Fruit fly (Drosophila melanogaster) whole organism, embryonic: ENCODE results near the gene Rad60.

Source experiments
- Abd-B ChIP-seq: fragments of 200-800 bp; sonication (Bioruptor generic); optimal IDR thresholded peaks from 2 replicates; lab custom pipeline; 2018; ENCODE audit warnings: missing biosample characterization, mild to moderate bottlenecking, missing genetic modification characterization, moderate library complexity
- Antp ChIP-seq: fragments of 200-800 bp; sonication (Bioruptor generic); optimal IDR thresholded peaks from 3 replicates; lab custom pipeline; 2016; ENCODE audit warnings: missing biosample characterization, missing genetic modification characterization
- Atf3 ChIP-seq: fragments of 200-800 bp; sonication (Bioruptor generic); optimal IDR thresholded peaks from 3 replicates; lab custom pipeline; 2016; ENCODE audit warnings: missing biosample characterization, missing genetic modification characterization
- Bteb2 ChIP-seq: fragments of 200-800 bp; sonication (Bioruptor generic); optimal IDR thresholded peaks from 2 replicates; lab custom pipeline; 2016; ENCODE audit warnings: missing biosample characterization, missing genetic modification characterization
- CG10321 ChIP-seq: fragments of 200-800 bp; sonication (Bioruptor generic); IDR thresholded peaks from 2 replicates; pipeline ENCODE4 v1.3.6; 2022; ENCODE audit warnings: missing biosample characterization, missing genetic modification characterization
- CG11247 ChIP-seq: fragments of 200-800 bp; sonication (Bioruptor generic); IDR thresholded peaks from 2 replicates; pipeline ENCODE4 v1.3.6; 2022; ENCODE audit warnings: missing biosample characterization, missing genetic modification characterization
- CG11504 ChIP-seq: fragments of 200-800 bp; sonication (Bioruptor generic); optimal IDR thresholded peaks from 3 replicates; lab custom pipeline; 2019; ENCODE audit warnings: missing biosample characterization, mild to moderate bottlenecking, missing genetic modification characterization, moderate library complexity
- CG12299 ChIP-seq: fragments of 200-800 bp; sonication (Bioruptor generic); optimal IDR thresholded peaks from 2 replicates; lab custom pipeline; 2018; ENCODE audit warnings: missing biosample characterization, mild to moderate bottlenecking, missing genetic modification characterization
- CG12659 ChIP-seq: fragments of 200-800 bp; sonication (Bioruptor generic); optimal IDR thresholded peaks from 3 replicates; lab custom pipeline; 2017; ENCODE audit warnings: mild to moderate bottlenecking, missing biosample characterization, missing genetic modification reagents, missing genetic modification characterization
- CG13287 ChIP-seq: fragments of 200-800 bp; sonication (Bioruptor generic); IDR thresholded peaks from 2 replicates; pipeline ENCODE4 v1.3.6; 2022; ENCODE audit warnings: missing biosample characterization, missing genetic modification characterization; ENCODE audit not compliant: partially characterized antibody
- CG15269 ChIP-seq: fragments of 200-800 bp; sonication (Bioruptor generic); optimal IDR thresholded peaks from 2 replicates; lab custom pipeline; 2018; ENCODE audit warnings: missing biosample characterization, mild to moderate bottlenecking, missing genetic modification characterization, moderate library complexity
- CG15696 ChIP-seq: fragments of 200-800 bp; sonication (Bioruptor generic); optimal IDR thresholded peaks from 2 replicates; lab custom pipeline; 2019; ENCODE audit warnings: missing biosample characterization, mild to moderate bottlenecking, missing genetic modification characterization, moderate library complexity
- CG18011 ChIP-seq: fragments of 200-800 bp; sonication (Bioruptor generic); optimal IDR thresholded peaks from 2 replicates; lab custom pipeline; 2017; ENCODE audit warnings: missing biosample characterization, missing genetic modification characterization, mild to moderate bottlenecking, moderate library complexity, missing genotype
- CG30020 ChIP-seq: fragments of 200-800 bp; optimal IDR thresholded peaks from 2 replicates; lab custom pipeline; 2019; ENCODE audit warnings: missing biosample characterization, mild to moderate bottlenecking, missing genetic modification characterization, moderate library complexity
- CG31388 ChIP-seq: fragments of 200-800 bp; sonication (Bioruptor generic); optimal IDR thresholded peaks from 2 replicates; lab custom pipeline; 2016; ENCODE audit warnings: missing biosample characterization, missing genetic modification characterization
- CG33557 ChIP-seq: fragments of 200-800 bp; sonication (Bioruptor generic); optimal IDR thresholded peaks from 2 replicates; lab custom pipeline; 2019; ENCODE audit warnings: missing biosample characterization, mild to moderate bottlenecking, missing genetic modification characterization, moderate library complexity
- CG3995 ChIP-seq: fragments of 200-800 bp; sonication (Bioruptor generic); optimal IDR thresholded peaks from 3 replicates; lab custom pipeline; 2016; ENCODE audit warnings: missing biosample characterization, missing genetic modification characterization
- CG4404 ChIP-seq: fragments of 200-800 bp; sonication (Bioruptor generic); IDR thresholded peaks from 2 replicates; pipeline ENCODE4 v1.3.6; 2022; ENCODE audit warnings: missing biosample characterization, missing genetic modification characterization
- CG4820 ChIP-seq: fragments of 200-800 bp; sonication (Bioruptor generic); optimal IDR thresholded peaks from 3 replicates; lab custom pipeline; 2016; ENCODE audit warnings: missing biosample characterization, missing genetic modification characterization
- CG6654 ChIP-seq: fragments of 200-800 bp; sonication (Bioruptor generic); optimal IDR thresholded peaks from 2 replicates; lab custom pipeline; 2017; ENCODE audit warnings: missing biosample characterization, mild to moderate bottlenecking, missing genetic modification characterization
- CG7745 ChIP-seq: fragments of 200-800 bp; sonication (Bioruptor generic); optimal IDR thresholded peaks from 2 replicates; lab custom pipeline; 2018; ENCODE audit warnings: missing biosample characterization, mild to moderate bottlenecking, missing genetic modification characterization, moderate library complexity
- CG9437 ChIP-seq: fragments of 200-800 bp; sonication (Bioruptor generic); optimal IDR thresholded peaks from 2 replicates; lab custom pipeline; 2018; ENCODE audit warnings: missing biosample characterization, mild to moderate bottlenecking, missing genetic modification characterization
- D19B ChIP-seq: fragments of 200-800 bp; sonication (Bioruptor generic); optimal IDR thresholded peaks from 2 replicates; lab custom pipeline; 2017; ENCODE audit warnings: missing biosample characterization, mild to moderate bottlenecking, missing genetic modification characterization
- Deaf1 ChIP-seq: fragments of 200-800 bp; optimal IDR thresholded peaks from 3 replicates; lab custom pipeline; 2019; ENCODE audit warnings: missing biosample characterization, mild to moderate bottlenecking, missing genetic modification characterization, moderate library complexity
- Dip2 ChIP-seq: fragments of 200-800 bp; sonication (Bioruptor generic); IDR thresholded peaks from 2 replicates; pipeline ENCODE4 v1.3.6; 2022; ENCODE audit warnings: missing biosample characterization, missing genetic modification characterization
- Dip3 ChIP-seq: fragments of 200-800 bp; sonication (Bioruptor generic); optimal IDR thresholded peaks from 3 replicates; lab custom pipeline; 2016; ENCODE audit warnings: missing biosample characterization, missing genetic modification characterization
- Dp ChIP-seq: fragments of 200-800 bp; sonication (Bioruptor generic); optimal IDR thresholded peaks from 2 replicates; lab custom pipeline; 2018; ENCODE audit warnings: missing biosample characterization, mild to moderate bottlenecking, missing genetic modification characterization, moderate library complexity
- Elba2 ChIP-seq: fragments of 200-800 bp; sonication (Bioruptor generic); optimal IDR thresholded peaks from 3 replicates; lab custom pipeline; 2016; ENCODE audit warnings: missing biosample characterization, missing genetic modification characterization
- Ets65A ChIP-seq: fragments of 200-800 bp; sonication (Bioruptor generic); peaks from one replicate; lab custom pipeline; 2016; ENCODE audit warnings: missing biosample characterization, missing genetic modification characterization
- HLH3B ChIP-seq: fragments of 200-800 bp; sonication (Bioruptor generic); IDR thresholded peaks from 2 replicates; pipeline ENCODE4 v1.3.6; 2022; ENCODE audit warnings: missing biosample characterization, missing genetic modification characterization
- Hey ChIP-seq: fragments of 200-800 bp; sonication (Bioruptor generic); optimal IDR thresholded peaks from 3 replicates; lab custom pipeline; 2018; ENCODE audit warnings: missing biosample characterization, mild to moderate bottlenecking, missing genetic modification characterization
- Lim3 ChIP-seq: fragments of 200-800 bp; sonication (Bioruptor generic); IDR thresholded peaks from 2 replicates; pipeline ENCODE4 v1.3.6; 2022; ENCODE audit warnings: missing biosample characterization, missing genetic modification characterization
- Nf-YC ChIP-seq: fragments of 200-800 bp; optimal IDR thresholded peaks from 3 replicates; lab custom pipeline; 2019; ENCODE audit warnings: missing biosample characterization, mild to moderate bottlenecking, missing genetic modification characterization, moderate library complexity
- Sox100B ChIP-seq: fragments of 200-800 bp; sonication (Bioruptor generic); optimal IDR thresholded peaks from 3 replicates; lab custom pipeline; 2018; ENCODE audit warnings: missing biosample characterization, mild to moderate bottlenecking, missing genetic modification characterization
- Xbp1 ChIP-seq: fragments of 200-800 bp; sonication (Bioruptor generic); optimal IDR thresholded peaks from 3 replicates; lab custom pipeline; 2016; ENCODE audit warnings: missing biosample characterization, mild to moderate bottlenecking, missing genetic modification characterization
- Xrp1 ChIP-seq: fragments of 200-800 bp; sonication (Bioruptor generic); IDR thresholded peaks from 2 replicates; pipeline ENCODE4 v1.3.6; 2022; ENCODE audit warnings: missing biosample characterization, missing genetic modification characterization
- ac ChIP-seq: fragments of 200-800 bp; sonication (Bioruptor generic); optimal IDR thresholded peaks from 3 replicates; lab custom pipeline; 2017; ENCODE audit warnings: missing biosample characterization, mild to moderate bottlenecking, missing genetic modification characterization
- ato ChIP-seq: fragments of 200-800 bp; sonication (Bioruptor generic); IDR thresholded peaks from 2 replicates; pipeline ENCODE4 v1.3.6; 2022; ENCODE audit warnings: missing biosample characterization, missing genetic modification characterization; ENCODE audit not compliant: partially characterized antibody
- bowl ChIP-seq: fragments of 200-800 bp; sonication (Bioruptor generic); IDR thresholded peaks from 2 replicates; pipeline ENCODE4 v1.3.6; 2022; ENCODE audit warnings: missing biosample characterization, missing genetic modification characterization
- cg ChIP-seq: fragments of 200-800 bp; sonication (Bioruptor generic); optimal IDR thresholded peaks from 3 replicates; lab custom pipeline; 2019; ENCODE audit warnings: missing biosample characterization, mild to moderate bottlenecking, missing genetic modification characterization, moderate library complexity
- dpn ChIP-seq, 2 experiments: fragments of 200-800 bp; sonication (Bioruptor generic); optimal IDR thresholded peaks; 3 replicates each; lab custom pipeline; 2016; ENCODE audit warnings: missing biosample characterization in 2 of 2, missing genetic modification characterization in 2 of 2
- emc ChIP-seq: fragments of 200-800 bp; sonication (Bioruptor generic); optimal IDR thresholded peaks from 2 replicates; lab custom pipeline; 2016; ENCODE audit warnings: missing biosample characterization, missing genetic modification characterization
- eyg ChIP-seq: fragments of 200-800 bp; sonication (Bioruptor generic); optimal IDR thresholded peaks from 3 replicates; lab custom pipeline; 2016; ENCODE audit warnings: missing biosample characterization, missing genetic modification characterization
- fd64A ChIP-seq: fragments of 200-800 bp; sonication (Bioruptor generic); optimal IDR thresholded peaks from 3 replicates; lab custom pipeline; 2018; ENCODE audit warnings: missing biosample characterization, mild to moderate bottlenecking, missing genetic modification characterization
- grn ChIP-seq: fragments of 200-800 bp; sonication (Bioruptor generic); optimal IDR thresholded peaks from 3 replicates; lab custom pipeline; 2017; ENCODE audit warnings: missing biosample characterization, missing genetic modification characterization
- lilli ChIP-seq: fragments of 200-800 bp; sonication (Bioruptor generic); optimal IDR thresholded peaks from 3 replicates; lab custom pipeline; 2016; ENCODE audit warnings: missing biosample characterization, missing genetic modification characterization
- nerfin-1 ChIP-seq: fragments of 200-800 bp; sonication (Bioruptor generic); optimal IDR thresholded peaks from 3 replicates; lab custom pipeline; 2019; ENCODE audit warnings: missing biosample characterization, mild to moderate bottlenecking, missing genetic modification characterization, moderate library complexity
- onecut ChIP-seq: fragments of 200-800 bp; sonication (Bioruptor generic); IDR thresholded peaks from 2 replicates; pipeline ENCODE4 v1.3.6; 2022; ENCODE audit warnings: missing biosample characterization, missing genetic modification characterization
- pum ChIP-seq: fragments of 200-800 bp; sonication (Bioruptor generic); optimal IDR thresholded peaks from 2 replicates; lab custom pipeline; 2016; ENCODE audit warnings: missing biosample characterization, missing genetic modification characterization
- ranshi ChIP-seq: fragments of 200-800 bp; sonication (Bioruptor generic); IDR thresholded peaks from 2 replicates; pipeline ENCODE4 v1.3.6; 2022; ENCODE audit warnings: missing biosample characterization, missing genetic modification characterization
- sens ChIP-seq: fragments of 200-800 bp; sonication (Bioruptor generic); peaks from one replicate; lab custom pipeline; 2016; ENCODE audit warnings: missing biosample characterization, missing genetic modification characterization
- yki ChIP-seq: fragments of >200 bp; optimal IDR thresholded peaks from 3 replicates; lab custom pipeline; 2018

The Rad60 gene

DNA sequence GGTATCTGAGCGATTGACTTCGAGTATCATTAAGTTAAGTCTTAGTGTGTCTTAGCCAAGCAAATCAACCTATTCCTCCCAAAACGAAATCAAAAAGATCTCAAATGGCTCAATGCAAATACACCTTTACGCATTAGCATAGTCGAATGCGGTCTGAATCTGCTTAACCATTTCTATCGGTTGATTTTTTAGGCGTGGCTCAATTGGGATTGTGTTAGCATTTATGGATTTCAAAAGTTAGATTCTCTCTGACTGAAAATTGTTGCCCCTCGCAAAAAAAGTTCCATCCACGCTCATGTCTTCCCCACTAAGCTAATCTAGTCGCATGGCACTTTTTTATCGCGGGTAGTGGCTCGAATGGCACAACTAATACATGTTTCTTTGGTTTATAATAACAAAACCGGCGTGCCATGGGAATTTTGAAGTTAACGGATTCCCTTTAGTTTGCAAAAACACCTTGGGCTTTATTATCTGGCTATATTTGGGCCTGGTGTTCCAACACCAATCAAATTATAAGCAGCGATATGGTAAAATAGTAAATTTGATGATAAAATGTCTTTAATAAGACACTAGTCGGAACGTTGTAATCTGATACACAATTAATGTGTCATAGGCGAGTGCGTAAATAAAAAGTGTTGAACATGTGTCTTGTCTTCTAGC, 22.5 kb downstream of the Rad60 start (continued):
- no peak for TF ChIP-seq Elba2 (GFP tag; lab: Kevin White, UChicago)
- TF ChIP-seq CG10321, result no peak
- no peak for TF ChIP-seq CG12299
- no peak for TF ChIP-seq pum
- TF ChIP-seq Ets65A, result no peak
- TF ChIP-seq cg (GFP tag; lab: Kevin White, UChicago), result no peak
- TF ChIP-seq onecut (GFP tag; lab: Robert Waterston, UW), result no peak
- TF ChIP-seq eyg, result peak; percentile 17
- no peak for TF ChIP-seq Xbp1 (GFP tag; lab: Kevin White, UChicago)
- no peak for TF ChIP-seq Hey (tag; lab: Kevin White, UChicago)
- TF ChIP-seq Abd-B (GFP tag; lab: Kevin White, UChicago), result no peak
- TF ChIP-seq Antp (GFP tag; lab: Kevin White, UChicago), result peak; percentile 16
- no peak for TF ChIP-seq ato (GFP tag; lab: Robert Waterston, UW)
- TF ChIP-seq CG7745 (tag; lab: Kevin White, UChicago), result no peak
- no peak for TF ChIP-seq ac (GFP tag; lab: Kevin White, UChicago)
- TF ChIP-seq Deaf1 (tag; lab: Kevin White, UChicago), result no peak
- TF ChIP-seq lilli (GFP tag; lab: Kevin White, UChicago), result peak; percentile 54
- no peak for TF ChIP-seq Xrp1
- no peak for TF ChIP-seq CG33557 (GFP tag; lab: Kevin White, UChicago)
- TF ChIP-seq ranshi, result 0 out of 2 replicates have a peak, but pooled peaks have one; percentile 18
- TF ChIP-seq bowl, result no peak
- no peak for TF ChIP-seq CG11504 (tag; lab: Kevin White, UChicago)
- TF ChIP-seq CG4820 (GFP tag; lab: Kevin White, UChicago), result no peak
- TF ChIP-seq fd64A (GFP tag; lab: Kevin White, UChicago), result no peak
- TF ChIP-seq emc (GFP tag; lab: Kevin White, UChicago), result no peak
- TF ChIP-seq CG30020, result no peak
- no peak for TF ChIP-seq HLH3B
- TF ChIP-seq CG3995, result no peak
- no peak for TF ChIP-seq Bteb2 (GFP tag; lab: Kevin White, UChicago)
- no peak for TF ChIP-seq CG11247
- TF ChIP-seq sens (GFP tag; lab: Kevin White, UChicago), result no peak
- no peak for TF ChIP-seq CG4404 (GFP tag; lab: Robert Waterston, UW)
- TF ChIP-seq Dip2 (GFP tag; lab: Robert Waterston, UW), result no peak
- no peak for TF ChIP-seq nerfin-1 (tag; lab: Kevin White, UChicago)
- TF ChIP-seq Atf3 (GFP tag; lab: Kevin White, UChicago), result no peak
- TF ChIP-seq grn (GFP tag; lab: Kevin White, UChicago), result peak; percentile 18
- TF ChIP-seq dpn (GFP tag; optimal IDR thresholded peaks at IDR 0.05; lab: Kevin White, UChicago), result peak in 1 of 2 experiments; percentile 10
- TF ChIP-seq CG18011 (GFP tag; lab: Kevin White, UChicago), result no peak
- TF ChIP-seq Lim3, result no peak
- no peak for TF ChIP-seq Dp (GFP tag; lab: Kevin White, UChicago)
- peak; percentile 16 for TF ChIP-seq Dip3 (GFP tag; lab: Kevin White, UChicago)
- TF ChIP-seq CG6654, result no peak
- no peak for TF ChIP-seq yki
- TF ChIP-seq D19B (GFP tag; lab: Kevin White, UChicago), result peak; percentile 35
- TF ChIP-seq Nf-YC, result no peak
- TF ChIP-seq Sox100B, result no peak
- TF ChIP-seq CG13287 (GFP tag; lab: Robert Waterston, UW), result no peak
- no peak for TF ChIP-seq CG9437 (GFP tag; lab: Kevin White, UChicago)
- TF ChIP-seq CG15269 (tag; lab: Kevin White, UChicago), result no peak
- no peak for TF ChIP-seq CG15696 (tag; lab: Kevin White, UChicago)
- TF ChIP-seq CG31388, result no peak
- TF ChIP-seq CG12659 (GFP tag; lab: Kevin White, UChicago), result no peak
